Fruit fly (Drosophila melanogaster) whole organism, wandering third instar larva: ENCODE data around the gene 5PtaseI.

Experiments
- CG9705 ChIP-seq: fragments of 200-800 bp; sonication (Bioruptor generic); optimal IDR thresholded peaks from 2 replicates; lab custom pipeline; 2018; ENCODE audit warnings: missing biosample characterization, mild to moderate bottlenecking, missing genetic modification characterization
- CrebA ChIP-seq: fragments of 200-800 bp; sonication (Bioruptor generic); optimal IDR thresholded peaks from 2 replicates; lab custom pipeline; 2016; ENCODE audit warnings: missing biosample characterization, mild to moderate bottlenecking, missing genetic modification characterization, borderline replicate concordance
- Dif ChIP-seq: fragments of 200-275, 200-300 bp; sonication (Bioruptor generic); optimal IDR thresholded peaks from 2 replicates; lab custom pipeline; 2018; ENCODE audit warnings: missing biosample characterization, missing genetic modification characterization; ENCODE audit not compliant: partially characterized antibody
- HLH106 ChIP-seq: fragments of 200-800 bp; optimal IDR thresholded peaks from 3 replicates; lab custom pipeline; 2019; ENCODE audit warnings: missing biosample characterization, mild to moderate bottlenecking, missing genetic modification characterization, moderate library complexity
- Hnf4 ChIP-seq: fragments of 200-800 bp; sonication (Bioruptor generic); optimal IDR thresholded peaks from 2 replicates; lab custom pipeline; 2016; ENCODE audit warnings: missing biosample characterization, mild to moderate bottlenecking, missing genetic modification characterization
- Hr83 ChIP-seq: fragments of 200-300 bp; sonication (Bioruptor generic); optimal IDR thresholded peaks from 2 replicates; lab custom pipeline; 2016; ENCODE audit warnings: missing biosample characterization, mild to moderate bottlenecking, missing genetic modification characterization, moderate library complexity; ENCODE audit not compliant: poor library complexity, severe bottlenecking
- Jra ChIP-seq: sonication (Bioruptor generic); optimal IDR thresholded peaks from 2 replicates; lab custom pipeline; 2016; ENCODE audit warnings: missing biosample characterization, missing genetic modification characterization
- Myc ChIP-seq: fragments of >200 bp; optimal IDR thresholded peaks from 2 replicates; lab custom pipeline; 2017
- N ChIP-seq: fragments of >200 bp; optimal IDR thresholded peaks from 2 replicates; lab custom pipeline; 2018; ENCODE audit warnings: missing biosample characterization, missing external identifiers, missing genetic modification characterization
- OdsH ChIP-seq: fragments of 200-800 bp; sonication (Bioruptor generic); optimal IDR thresholded peaks from 2 replicates; lab custom pipeline; 2016; ENCODE audit warnings: missing biosample characterization, mild to moderate bottlenecking, missing genetic modification characterization
- Rel ChIP-seq, 2 experiments: fragments of 200-800 bp; sonication (Bioruptor generic) in 1 of 2; optimal IDR thresholded peaks; 2 replicates in 1 of 2; 3 replicates in 1 of 2; lab custom pipeline; 2016 to 2019; ENCODE audit warnings: mild to moderate bottlenecking in 2 of 2, missing biosample characterization in 2 of 2, missing genetic modification characterization in 2 of 2, moderate library complexity in 1 of 2
- Sp1 ChIP-seq: fragments of 200-800 bp; sonication (Bioruptor generic); optimal IDR thresholded peaks from 3 replicates; lab custom pipeline; 2019; ENCODE audit warnings: missing biosample characterization, mild to moderate bottlenecking, missing genetic modification characterization, moderate library complexity
- Vsx2 ChIP-seq: fragments of 200-300, 225-300 bp; sonication (Bioruptor generic); optimal IDR thresholded peaks from 2 replicates; lab custom pipeline; 2018; ENCODE audit warnings: missing biosample characterization, missing genetic modification characterization; ENCODE audit not compliant: partially characterized antibody
- br ChIP-seq: fragments of 200-800 bp; sonication (Bioruptor generic); optimal IDR thresholded peaks from 2 replicates; lab custom pipeline; 2016; ENCODE audit warnings: missing biosample characterization, missing genetic modification characterization
- brk ChIP-seq: fragments of 200-800 bp; sonication (Bioruptor generic); optimal IDR thresholded peaks from 2 replicates; lab custom pipeline; 2016; ENCODE audit warnings: missing biosample characterization, mild to moderate bottlenecking, missing genetic modification characterization
- dl ChIP-seq, 2 experiments: fragments of 175-275, 200-275 bp in 1 of 2; fragments of 200-275 bp in 1 of 2; sonication (Bioruptor generic); optimal IDR thresholded peaks; lab custom pipeline; 2018; ENCODE audit warnings: mild to moderate bottlenecking in 2 of 2, missing biosample characterization in 2 of 2, missing genetic modification characterization in 2 of 2, moderate library complexity in 2 of 2; ENCODE audit not compliant: partially characterized antibody in 2 of 2, insufficient read depth in 1 of 2
- dmrt93B ChIP-seq: fragments of 200-800 bp; sonication (Bioruptor generic); optimal IDR thresholded peaks from 2 replicates; lab custom pipeline; 2018; ENCODE audit warnings: missing biosample characterization, mild to moderate bottlenecking, missing genetic modification characterization
- dsf ChIP-seq: sonication (Bioruptor generic); optimal IDR thresholded peaks from 2 replicates; lab custom pipeline; 2016; ENCODE audit warnings: missing biosample characterization, missing genetic modification characterization, borderline replicate concordance
- ey ChIP-seq: fragments of 200-800 bp; sonication (Bioruptor generic); optimal IDR thresholded peaks from 2 replicates; lab custom pipeline; 2016; ENCODE audit warnings: missing biosample characterization, missing genetic modification characterization
- foxo ChIP-seq, 2 experiments: fragments of 200-800 bp; sonication (Bioruptor generic); optimal IDR thresholded peaks; 2 replicates in 1 of 2; 3 replicates in 1 of 2; lab custom pipeline; 2016 to 2017; ENCODE audit warnings: missing biosample characterization in 2 of 2, missing genetic modification characterization in 2 of 2
- fru ChIP-seq: fragments of 200-800 bp; sonication (Bioruptor generic); optimal IDR thresholded peaks from 3 replicates; lab custom pipeline; 2016; ENCODE audit warnings: missing biosample characterization, mild to moderate bottlenecking, missing genetic modification characterization
- h ChIP-seq: fragments of 200-800 bp; sonication (Bioruptor generic); optimal IDR thresholded peaks from 3 replicates; lab custom pipeline; 2016; ENCODE audit warnings: missing biosample characterization, mild to moderate bottlenecking, missing genetic modification characterization
- jim ChIP-seq: fragments of 175-275, 200-325 bp; sonication (Bioruptor generic); optimal IDR thresholded peaks from 2 replicates; lab custom pipeline; 2016; ENCODE audit warnings: missing biosample characterization, mild to moderate bottlenecking, missing genetic modification characterization
- pan ChIP-seq: fragments of >200 bp; optimal IDR thresholded peaks from 2 replicates; lab custom pipeline; 2017
- psq ChIP-seq: fragments of 200-800 bp; sonication (Bioruptor generic); optimal IDR thresholded peaks from 3 replicates; lab custom pipeline; 2017; ENCODE audit warnings: missing biosample characterization, mild to moderate bottlenecking, missing genetic modification characterization, moderate library complexity
- rgr ChIP-seq: fragments of 200-800 bp; sonication (Bioruptor generic); optimal IDR thresholded peaks from 3 replicates; lab custom pipeline; 2016; ENCODE audit warnings: missing biosample characterization, mild to moderate bottlenecking, missing genetic modification characterization
- sage ChIP-seq: fragments of 200-800 bp; sonication (Bioruptor generic); optimal IDR thresholded peaks from 2 replicates; lab custom pipeline; 2016; ENCODE audit warnings: missing biosample characterization, mild to moderate bottlenecking, missing genetic modification characterization
- sv ChIP-seq: fragments of 200-800 bp; sonication (Bioruptor generic); optimal IDR thresholded peaks from 3 replicates; lab custom pipeline; 2016; ENCODE audit warnings: missing biosample characterization, missing genetic modification characterization
- tai ChIP-seq: sonication (Bioruptor generic); optimal IDR thresholded peaks from 2 replicates; lab custom pipeline; 2016; ENCODE audit warnings: missing biosample characterization, missing genetic modification characterization
- usp ChIP-seq: fragments of >200 bp; optimal IDR thresholded peaks from 2 replicates; lab custom pipeline; 2017; ENCODE audit warnings: missing biosample characterization, missing genetic modification characterization
- woc ChIP-seq: sonication (Bioruptor generic); optimal IDR thresholded peaks from 2 replicates; lab custom pipeline; 2016; ENCODE audit warnings: missing biosample characterization, mild to moderate bottlenecking, missing genetic modification characterization

Gene 5PtaseI

dm6 chr3R:25054451-25055188, 9.7 kb upstream of the 5PtaseI start, which contains the start of gene CG31109 (continued):
- TF ChIP-seq dl (GFP tag; optimal IDR thresholded peaks at IDR 0.05; lab: Kevin White, UChicago; ENCODE audit: insufficient read depth in 1 of 2, partially characterized antibody in 2 of 2), result no peak
- TF ChIP-seq psq, result no peak
- TF ChIP-seq dmrt93B, result no peak
- no peak for TF ChIP-seq Sp1
- TF ChIP-seq h, result peak; percentile 18
- TF ChIP-seq usp (GFP tag; lab: Kevin White, UChicago), result no peak
- no peak for TF ChIP-seq N (GFP tag; lab: Kevin White, UChicago)
- no peak for TF ChIP-seq Dif (GFP tag; lab: Kevin White, UChicago)
- peak; percentile 32 for TF ChIP-seq CG9705 (GFP tag; lab: Kevin White, UChicago)
- TF ChIP-seq Myc (lab: Kevin White, UChicago), result no peak

dm6 chr3R:25051441-25052097, 6.6 kb upstream of the 5PtaseI start:
- peak; percentile 24 for TF ChIP-seq h
- no peak for TF ChIP-seq brk (GFP tag; lab: Kevin White, UChicago)

- no peak for TF ChIP-seq CG9705 (GFP tag; lab: Kevin White, UChicago)
These were observed 5.7 kb upstream of the 5PtaseI start for dm6 chr3R:25050649-25051048.

- TF ChIP-seq sv (no peak), fru (GFP tag; lab: Kevin White, UChicago) (no peak), Sp1 (peak; percentile 50), psq (peak; percentile 41), HLH106 (tag; lab: Kevin White, UChicago) (peak; percentile 39), h (peak; percentile 71), Hr83 (GFP tag; lab: Kevin White, UChicago) (peak; percentile 47), Myc (lab: Kevin White, UChicago) (no peak), sage (GFP tag; lab: Kevin White, UChicago) (peak; percentile 84), woc (GFP tag; lab: Kevin White, UChicago) (peak; percentile 52), pan (lab: Kevin White, UChicago) (no peak), Dif (GFP tag; lab: Kevin White, UChicago) (peak; percentile 88), ey (GFP tag; lab: Kevin White, UChicago) (peak; percentile 40), dmrt93B (no peak), foxo (GFP tag; optimal IDR thresholded peaks at IDR 0.05; lab: Kevin White, UChicago) (peak; percentile 29 to 48), dl (GFP tag; optimal IDR thresholded peaks at IDR 0.05; lab: Kevin White, UChicago; ENCODE audit: insufficient read depth in 1 of 2, partially characterized antibody in 2 of 2) (peak; percentile 63 to 78), Hnf4 (GFP tag; lab: Kevin White, UChicago) (peak; percentile 55), CrebA (GFP tag; lab: Kevin White, UChicago) (no peak), brk (GFP tag; lab: Kevin White, UChicago) (peak; percentile 88), rgr (GFP tag; lab: Kevin White, UChicago) (peak; percentile 61), dsf (peak; percentile 22), tai (GFP tag; lab: Kevin White, UChicago) (peak; percentile 75), Vsx2 (GFP tag; lab: Kevin White, UChicago) (no peak), N (GFP tag; lab: Kevin White, UChicago) (peak; percentile 82), Jra (GFP tag; lab: Kevin White, UChicago) (peak; percentile 79), CG9705 (GFP tag; lab: Kevin White, UChicago) (peak; percentile 30), jim (GFP tag; lab: Kevin White, UChicago) (peak; percentile 61), br (GFP tag; lab: Kevin White, UChicago) (peak; percentile 19), Rel (GFP tag; optimal IDR thresholded peaks at IDR 0.05; lab: Kevin White, UChicago) (peak; percentile 80), Rel (tag; optimal IDR thresholded peaks at IDR 0.05; lab: Kevin White, UChicago) (peak; percentile 97), OdsH (peak; percentile 16)
These were observed 5.0 kb upstream of the 5PtaseI start for dm6 chr3R:25049742-25050517.
